Fruit fly (Drosophila melanogaster): ENCODE results near the gene Rph.
A peak's percentile ranks its signal among the peaks of the same experiment; 100 is the strongest.

The Rph gene

dm6 chrX:10762959-10763883 lies 5.8 kb upstream of the Rph start (continued):
- TF ChIP-seq CG3995 (GFP tag; optimal IDR thresholded peaks at IDR 0.05): no peak
- TF ChIP-seq chinmo (GFP tag; IDR thresholded peaks at IDR 0.05; ENCODE audit: partially characterized antibody): peak; percentile 94
- TF ChIP-seq Deaf1 (tag; optimal IDR thresholded peaks at IDR 0.05): peak; percentile 6
- peak; percentile 52 for TF ChIP-seq Vsx1 (GFP tag; optimal IDR thresholded peaks at IDR 0.05)
- peak; percentile 22 for TF ChIP-seq CG13624 (GFP tag; optimal IDR thresholded peaks at IDR 0.05)
- no peak for TF ChIP-seq TFAM (GFP tag; optimal IDR thresholded peaks at IDR 0.05)
- no peak for TF ChIP-seq mld (GFP tag; IDR thresholded peaks at IDR 0.05; ENCODE audit: partially characterized antibody)
- TF ChIP-seq pros (GFP tag; optimal IDR thresholded peaks at IDR 0.05): peak; percentile 68
- no peak for TF ChIP-seq zen (tag; optimal IDR thresholded peaks at IDR 0.05)
- 0 out of 2 replicates have a peak, but pooled peaks have one; percentile 13 for TF ChIP-seq NFAT (GFP tag; IDR thresholded peaks at IDR 0.05)
- no peak for TF ChIP-seq CG9609 (GFP tag; optimal IDR thresholded peaks at IDR 0.05)
- no peak for TF ChIP-seq D (optimal IDR thresholded peaks at IDR 0.05)
- TF ChIP-seq D (GFP tag; optimal IDR thresholded peaks at IDR 0.05): no peak
- peak; percentile 1 for TF ChIP-seq ewg (GFP tag; optimal IDR thresholded peaks at IDR 0.05)
- TF ChIP-seq CG3407 (GFP tag; optimal IDR thresholded peaks at IDR 0.05): no peak
- TF ChIP-seq B-H2 (GFP tag; optimal IDR thresholded peaks at IDR 0.05): no peak
- TF ChIP-seq Sox100B (GFP tag; optimal IDR thresholded peaks at IDR 0.05): peak; percentile 46
- TF ChIP-seq ci (GFP tag; IDR thresholded peaks at IDR 0.05): peak; percentile 65; the same call in 2 of the 3 replicates
- no peak for TF ChIP-seq CG4820 (GFP tag; optimal IDR thresholded peaks at IDR 0.05)
- peak; percentile 63 for TF ChIP-seq PHDP (tag; optimal IDR thresholded peaks at IDR 0.05)
- TF ChIP-seq CG9215 (GFP tag; IDR thresholded peaks at IDR 0.05): no peak
- TF ChIP-seq bigmax (GFP tag; optimal IDR thresholded peaks at IDR 0.05): no peak
- no peak for TF ChIP-seq CG3065 (GFP tag; optimal IDR thresholded peaks at IDR 0.05)
- no peak for TF ChIP-seq CG12104 (GFP tag; optimal IDR thresholded peaks at IDR 0.05)
- no peak for TF ChIP-seq CG14667 (GFP tag; IDR thresholded peaks at IDR 0.05)
- TF ChIP-seq eve (GFP tag; optimal IDR thresholded peaks at IDR 0.05): no peak
- TF ChIP-seq Med (GFP tag): peak; percentile 85
- TF ChIP-seq CG9876 (GFP tag; optimal IDR thresholded peaks at IDR 0.05): no peak
- TF ChIP-seq repo (GFP tag; optimal IDR thresholded peaks at IDR 0.05): no peak
- TF ChIP-seq unc-4 (GFP tag; IDR thresholded peaks at IDR 0.05; ENCODE audit: partially characterized antibody): peak; percentile 32; the same call in 1 of the 2 replicates
- TF ChIP-seq CG15269 (tag; optimal IDR thresholded peaks at IDR 0.05): peak; percentile 47
- TF ChIP-seq seq (GFP tag; IDR thresholded peaks at IDR 0.05): no peak
- TF ChIP-seq nerfin-2 (GFP tag; IDR thresholded peaks at IDR 0.05; ENCODE audit: partially characterized antibody): no peak
- peak; percentile 23 for TF ChIP-seq Dek (tag; optimal IDR thresholded peaks at IDR 0.05)
- peak; percentile 54 for TF ChIP-seq sd (tag; optimal IDR thresholded peaks at IDR 0.05)
- peak; percentile 93 for TF ChIP-seq CG4360 (GFP tag; IDR thresholded peaks at IDR 0.05)
- TF ChIP-seq amos (GFP tag; IDR thresholded peaks at IDR 0.05; ENCODE audit: partially characterized antibody): peak; percentile 20; the same call in 1 of the 2 replicates
- no peak for TF ChIP-seq h (optimal IDR thresholded peaks at IDR 0.05)
- TF ChIP-seq CG12236 (GFP tag; optimal IDR thresholded peaks at IDR 0.05): no peak
- TF ChIP-seq CG17829 (tag; optimal IDR thresholded peaks at IDR 0.05): peak; percentile 2
- no peak for TF ChIP-seq CG31365 (tag; optimal IDR thresholded peaks at IDR 0.05)
- no peak for TF ChIP-seq Dref (GFP tag; IDR thresholded peaks at IDR 0.05)
- TF ChIP-seq sr (GFP tag; IDR thresholded peaks at IDR 0.05): no peak
- TF ChIP-seq CG31388 (GFP tag; optimal IDR thresholded peaks at IDR 0.05): no peak
- TF ChIP-seq CG9817 (tag; optimal IDR thresholded peaks at IDR 0.05): no peak
- TF ChIP-seq CG17361 (GFP tag; IDR thresholded peaks at IDR 0.05): peak; percentile 71; the same call in 2 of the 3 replicates
- TF ChIP-seq CG1602 (GFP tag; optimal IDR thresholded peaks at IDR 0.05): no peak
- no peak for TF ChIP-seq usp (GFP tag; optimal IDR thresholded peaks at IDR 0.05)
- TF ChIP-seq cad (GFP tag; optimal IDR thresholded peaks at IDR 0.05): no peak
- TF ChIP-seq otp (GFP tag; IDR thresholded peaks at IDR 0.05): no peak

All from whole organism, embryonic.